Fruit fly (Drosophila melanogaster): ENCODE results near the gene bowl.

bowl gene

dm6 chr2L:3765194-3765593 lies 6.3 kb upstream of the bowl start, which contains the start of gene CG43703:
Gene CG43703, plus strand, starts transcription at chr2L:3765494.
- TF ChIP-seq emc (GFP tag; optimal IDR thresholded peaks at IDR 0.05): no peak
- no peak for TF ChIP-seq CG34224 (GFP tag; IDR thresholded peaks at IDR 0.05; ENCODE audit: partially characterized antibody)
- TF ChIP-seq Med (GFP tag): peak; percentile 0
- TF ChIP-seq scrt (GFP tag; optimal IDR thresholded peaks at IDR 0.05): no peak

- TF ChIP-seq luna (GFP tag; optimal IDR thresholded peaks at IDR 0.05) (no peak), gsb (GFP tag; IDR thresholded peaks at IDR 0.05) (no peak), CG10274 (GFP tag; optimal IDR thresholded peaks at IDR 0.05) (no peak), NC2β (GFP tag; optimal IDR thresholded peaks at IDR 0.05) (no peak), mld (GFP tag; IDR thresholded peaks at IDR 0.05; ENCODE audit: partially characterized antibody) (no peak), gsb-n (tag; optimal IDR thresholded peaks at IDR 0.05) (peak; percentile 73), Dip2 (GFP tag; IDR thresholded peaks at IDR 0.05) (no peak), CG14667 (GFP tag; IDR thresholded peaks at IDR 0.05) (no peak), klu (GFP tag; IDR thresholded peaks at IDR 0.05) (no peak), CG9215 (GFP tag; IDR thresholded peaks at IDR 0.05) (no peak), CG14710 (tag; optimal IDR thresholded peaks at IDR 0.05) (peak; percentile 76), pum (GFP tag; optimal IDR thresholded peaks at IDR 0.05) (no peak), CG7372 (GFP tag; IDR thresholded peaks at IDR 0.05) (no peak), dimm (GFP tag; IDR thresholded peaks at IDR 0.05) (no peak), Myb (GFP tag; optimal IDR thresholded peaks at IDR 0.05) (no peak), CG18476 (GFP tag; optimal IDR thresholded peaks at IDR 0.05) (no peak), CG2199 (GFP tag; IDR thresholded peaks at IDR 0.05) (no peak), schlank (tag; optimal IDR thresholded peaks at IDR 0.05) (no peak), CG11247 (GFP tag; IDR thresholded peaks at IDR 0.05) (no peak), org-1 (GFP tag; optimal IDR thresholded peaks at IDR 0.05) (peak; percentile 30), CG15011 (GFP tag; optimal IDR thresholded peaks at IDR 0.05) (peak; percentile 25), CG17802 (tag; optimal IDR thresholded peaks at IDR 0.05) (no peak), CG2116 (GFP tag; optimal IDR thresholded peaks at IDR 0.05) (no peak), oc (tag; optimal IDR thresholded peaks at IDR 0.05) (peak; percentile 27), MBD-R2 (GFP tag; IDR thresholded peaks at IDR 0.05) (no peak), Hand (GFP tag; optimal IDR thresholded peaks at IDR 0.05) (no peak), maf-S (GFP tag; optimal IDR thresholded peaks at IDR 0.05) (no peak), CG7963 (GFP tag; IDR thresholded peaks at IDR 0.05; ENCODE audit: partially characterized antibody) (no peak), Vsx1 (GFP tag; optimal IDR thresholded peaks at IDR 0.05) (peak; percentile 22), Hey (tag; optimal IDR thresholded peaks at IDR 0.05) (no peak), Nf-YB (GFP tag; optimal IDR thresholded peaks at IDR 0.05) (peak; percentile 8), CG42726 (GFP tag; IDR thresholded peaks at IDR 0.05; ENCODE audit: partially characterized antibody) (no peak), CG11560 (tag; IDR thresholded peaks at IDR 0.05) (no peak), CG7745 (tag; optimal IDR thresholded peaks at IDR 0.05) (no peak), dmrt11E (tag; optimal IDR thresholded peaks at IDR 0.05) (peak; percentile 79), Rx (GFP tag; IDR thresholded peaks at IDR 0.05) (no peak), ems (GFP tag; optimal IDR thresholded peaks at IDR 0.05) (no peak), Stat92E (GFP tag; optimal IDR thresholded peaks at IDR 0.05) (no peak), Antp (GFP tag; optimal IDR thresholded peaks at IDR 0.05) (no peak), pita (GFP tag; optimal IDR thresholded peaks at IDR 0.05) (no peak), tll (GFP tag; optimal IDR thresholded peaks at IDR 0.05) (no peak), nmo (GFP tag; optimal IDR thresholded peaks at IDR 0.05) (peak; percentile 78), Kr (GFP tag; optimal IDR thresholded peaks at IDR 0.05) (no peak), otp (GFP tag; IDR thresholded peaks at IDR 0.05) (0 out of 3 replicates have a peak, but pooled peaks have one; percentile 5)
Observed at dm6 chr2L:3769718-3770461, 1.6 kb upstream of the bowl start.

All from whole organism, embryonic.